Worm (Caenorhabditis elegans) whole organism, late embryonic: ENCODE results near the gene drr-2.

ENCODE experiments used
- C08G9.2 ChIP-seq: sonication (generic microtip); optimal IDR thresholded peaks from 2 replicates; lab custom pipeline; 2016; ENCODE audit warnings: mild to moderate bottlenecking, missing genetic modification characterization, moderate library complexity, missing compliant biosample characterization
- F13H6.1 ChIP-seq: sonication (generic microtip); optimal IDR thresholded peaks from 2 replicates; lab custom pipeline; 2016; ENCODE audit warnings: missing genetic modification characterization, missing compliant biosample characterization
- K09A11.1 ChIP-seq: sonication (generic microtip); optimal IDR thresholded peaks from 2 replicates; lab custom pipeline; 2017; ENCODE audit warnings: antibody characterized with exemption, mild to moderate bottlenecking, missing genetic modification characterization, missing compliant biosample characterization; ENCODE audit not compliant: insufficient read depth
- ahr-1 ChIP-seq: sonication (generic microtip); optimal IDR thresholded peaks from 2 replicates; lab custom pipeline; 2016; ENCODE audit warnings: missing genetic modification characterization, missing compliant biosample characterization
- ceh-18 ChIP-seq: sonication (generic microtip); optimal IDR thresholded peaks from 2 replicates; lab custom pipeline; 2016; ENCODE audit warnings: missing genetic modification characterization, missing compliant biosample characterization
- ceh-2 ChIP-seq: sonication (generic microtip); optimal IDR thresholded peaks from 2 replicates; lab custom pipeline; 2016; ENCODE audit warnings: missing genotype, missing genetic modification characterization, missing compliant biosample characterization
- ceh-34 ChIP-seq: sonication (generic microtip); optimal IDR thresholded peaks from 2 replicates; lab custom pipeline; 2016; ENCODE audit warnings: mild to moderate bottlenecking, missing genetic modification characterization, missing compliant biosample characterization
- ceh-45 ChIP-seq: fragments of 200-800 bp; sonication (Bioruptor generic); IDR thresholded peaks from 2 replicates; pipeline ENCODE4 v1.3.6; 2022; ENCODE audit warnings: missing genetic modification reagents, missing genetic modification characterization, missing compliant biosample characterization
- ceh-6 ChIP-seq: fragments of 200-800 bp; sonication (Bioruptor generic); optimal IDR thresholded peaks from 2 replicates; lab custom pipeline; 2018; ENCODE audit warnings: mild to moderate bottlenecking, missing genetic modification characterization, missing compliant biosample characterization
- che-1 ChIP-seq: sonication (generic microtip); optimal IDR thresholded peaks from 2 replicates; lab custom pipeline; 2016; ENCODE audit warnings: mild to moderate bottlenecking, missing genetic modification characterization, missing compliant biosample characterization
- dve-1 ChIP-seq: sonication (generic microtip); optimal IDR thresholded peaks from 2 replicates; lab custom pipeline; 2017; ENCODE audit warnings: antibody characterized with exemption, mild to moderate bottlenecking, missing genetic modification characterization, missing compliant biosample characterization
- elt-2 ChIP-seq: sonication (generic microtip); optimal IDR thresholded peaks from 2 replicates; lab custom pipeline; 2016; ENCODE audit warnings: missing genetic modification reagents, missing genetic modification characterization, missing compliant biosample characterization
- eyg-1 ChIP-seq: sonication (generic microtip); optimal IDR thresholded peaks from 2 replicates; lab custom pipeline; 2016; ENCODE audit warnings: missing genotype, missing genetic modification characterization, missing compliant biosample characterization
- fkh-10 ChIP-seq: fragments of 150-350 bp; optimal IDR thresholded peaks from 2 replicates; lab custom pipeline; 2014; ENCODE audit warnings: missing biosample characterization, missing genetic modification reagents, missing genetic modification characterization
- fkh-6 ChIP-seq: sonication (generic microtip); optimal IDR thresholded peaks from 2 replicates; lab custom pipeline; 2016; ENCODE audit warnings: missing genetic modification characterization, missing compliant biosample characterization
- hlh-13 ChIP-seq: fragments of 200-800 bp; sonication (Bioruptor generic); optimal IDR thresholded peaks from 2 replicates; lab custom pipeline; 2018; ENCODE audit warnings: mild to moderate bottlenecking, missing genetic modification characterization, missing compliant biosample characterization
- hlh-15 ChIP-seq: sonication (generic microtip); optimal IDR thresholded peaks from 2 replicates; lab custom pipeline; 2016; ENCODE audit warnings: missing genetic modification characterization, missing compliant biosample characterization
- hlh-30 ChIP-seq: sonication (generic microtip); optimal IDR thresholded peaks from 2 replicates; lab custom pipeline; 2017; ENCODE audit warnings: antibody characterized with exemption, missing genetic modification characterization, missing compliant biosample characterization; ENCODE audit not compliant: insufficient read depth
- hlh-8 ChIP-seq: sonication (generic microtip); optimal IDR thresholded peaks from 2 replicates; lab custom pipeline; 2016; ENCODE audit warnings: missing genotype, missing genetic modification characterization, missing compliant biosample characterization
- lin-11 ChIP-seq: fragments of 200-800 bp; sonication (Bioruptor generic); optimal IDR thresholded peaks from 2 replicates; lab custom pipeline; 2018; ENCODE audit warnings: mild to moderate bottlenecking, missing genetic modification characterization, missing compliant biosample characterization
- madf-2 ChIP-seq: sonication (generic microtip); optimal IDR thresholded peaks from 2 replicates; lab custom pipeline; 2017; ENCODE audit warnings: missing genetic modification characterization, missing compliant biosample characterization
- nfya-1 ChIP-seq: sonication (generic microtip); optimal IDR thresholded peaks from 2 replicates; lab custom pipeline; 2017; ENCODE audit warnings: missing genetic modification characterization, mild to moderate bottlenecking, missing compliant biosample characterization, antibody characterized with exemption, moderate library complexity
- nhr-11 ChIP-seq: fragments of 150-350 bp; optimal IDR thresholded peaks from 2 replicates; lab custom pipeline; 2014; ENCODE audit warnings: missing biosample characterization, missing genetic modification characterization
- nhr-232 ChIP-seq: sonication (generic microtip); optimal IDR thresholded peaks from 2 replicates; lab custom pipeline; 2016; ENCODE audit warnings: missing genetic modification characterization, missing compliant biosample characterization
- npax-4 ChIP-seq: sonication (generic microtip); optimal IDR thresholded peaks from 2 replicates; lab custom pipeline; 2016; ENCODE audit warnings: missing genetic modification characterization, missing compliant biosample characterization
- odd-2 ChIP-seq: sonication (generic microtip); optimal IDR thresholded peaks from 2 replicates; lab custom pipeline; 2017; ENCODE audit warnings: antibody characterized with exemption, mild to moderate bottlenecking, missing genetic modification characterization, missing compliant biosample characterization
- pat-9 ChIP-seq: fragments of 200-800 bp; sonication (Bioruptor generic); optimal IDR thresholded peaks from 2 replicates; lab custom pipeline; 2018; ENCODE audit warnings: mild to moderate bottlenecking, missing genetic modification characterization, moderate library complexity, missing compliant biosample characterization
- pax-1 ChIP-seq: fragments of 150-350 bp; optimal IDR thresholded peaks from 2 replicates; lab custom pipeline; 2014; ENCODE audit warnings: missing biosample characterization, missing genetic modification characterization
- pha-4 ChIP-seq: fragments of 150-350 bp; optimal IDR thresholded peaks from 2 replicates; lab custom pipeline; 2018; ENCODE audit warnings: missing biosample characterization, missing genetic modification reagents, missing genetic modification characterization
- pqm-1 ChIP-seq: sonication (generic microtip); optimal IDR thresholded peaks from 2 replicates; lab custom pipeline; 2016; ENCODE audit warnings: missing genetic modification characterization, missing compliant biosample characterization
- rnt-1 ChIP-seq: sonication (generic microtip); optimal IDR thresholded peaks from 2 replicates; lab custom pipeline; 2016; ENCODE audit warnings: missing genetic modification characterization, missing compliant biosample characterization
- sdc-2 ChIP-seq: sonication (generic microtip); optimal IDR thresholded peaks from 2 replicates; lab custom pipeline; 2016; ENCODE audit warnings: missing genotype, missing genetic modification characterization, missing compliant biosample characterization
- sox-2 ChIP-seq: fragments of 200-800 bp; sonication (Bioruptor generic); IDR thresholded peaks from 2 replicates; pipeline ENCODE4 v1.3.6; 2022; ENCODE audit warnings: missing genetic modification reagents, missing genetic modification characterization, missing compliant biosample characterization
- sox-4 ChIP-seq: sonication (generic microtip); optimal IDR thresholded peaks from 2 replicates; lab custom pipeline; 2017; ENCODE audit warnings: mild to moderate bottlenecking, missing genetic modification characterization, inconsistent platforms, missing compliant biosample characterization
- tbx-2 ChIP-seq: sonication (generic microtip); optimal IDR thresholded peaks from 2 replicates; lab custom pipeline; 2016; ENCODE audit warnings: missing genetic modification characterization, missing compliant biosample characterization
- unc-3 ChIP-seq, 2 experiments: fragments of 200-800 bp in 1 of 2; sonication (Bioruptor generic) in 1 of 2; sonication (generic microtip) in 1 of 2; conservative IDR thresholded peaks in 1 of 2; optimal IDR thresholded peaks in 1 of 2; 2 replicates each; pipeline versions ENCODE4 v1.3.6 to Lab custom; 2016 to 2022; ENCODE audit warnings: missing compliant biosample characterization in 2 of 2, missing genetic modification characterization in 2 of 2, missing genetic modification reagents in 1 of 2
- unc-42 ChIP-seq: sonication (generic microtip); optimal IDR thresholded peaks from 2 replicates; lab custom pipeline; 2016; ENCODE audit warnings: missing genotype, missing genetic modification characterization, missing compliant biosample characterization
- unc-55 ChIP-seq: sonication (generic microtip); optimal IDR thresholded peaks from 2 replicates; lab custom pipeline; 2017; ENCODE audit warnings: missing biosample characterization, missing genetic modification reagents, missing genetic modification characterization
- zip-5 ChIP-seq: sonication (generic microtip); optimal IDR thresholded peaks from 2 replicates; lab custom pipeline; 2016; ENCODE audit warnings: missing genetic modification characterization, missing compliant biosample characterization
- ztf-16 ChIP-seq: sonication (generic microtip); optimal IDR thresholded peaks from 2 replicates; lab custom pipeline; 2017; ENCODE audit warnings: missing genetic modification characterization, missing compliant biosample characterization

Gene drr-2

ce11 chrIII:13623014-13623413 lies 20.4 kb downstream of the drr-2 start, which contains the start of gene mlc-5 (continued):
- no peak for TF ChIP-seq fkh-10 (GFP tag; lab: Kevin White, UChicago)
- TF ChIP-seq, all 69 proteins: peak for 0

- TF ChIP-seq unc-42 (peak; percentile 28), fkh-6 (tag; lab: Kevin White, UChicago) (no peak), ceh-2 (tag; lab: Kevin White, UChicago) (no peak), nfya-1 (peak; percentile 13)
These were observed 21.1 kb downstream of the drr-2 start, which contains the start of gene hip-1 for ce11 chrIII:13622268-13622667. hip-1 (minus strand) TSS chrIII:13622492.

DNA sequence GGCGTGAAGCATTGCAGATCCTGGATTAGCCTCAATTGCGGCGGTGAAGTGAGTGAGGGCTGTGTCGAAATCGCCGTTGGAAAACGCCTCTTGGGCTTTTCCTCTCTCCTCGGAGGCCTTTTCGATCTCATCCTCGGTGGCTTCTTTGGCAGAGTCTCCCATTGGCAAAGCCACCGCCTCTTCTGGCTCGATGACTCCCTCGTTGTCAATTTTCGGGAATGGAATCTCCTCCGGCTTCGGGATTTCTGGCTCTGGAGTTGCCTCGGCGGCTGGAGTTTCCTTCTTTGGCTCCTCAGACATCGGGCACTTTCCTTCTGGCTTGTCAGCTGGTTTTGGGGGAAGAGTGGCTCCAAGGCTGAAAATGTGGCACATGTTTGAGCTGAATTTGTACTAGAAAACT lies 21.7 kb downstream of the drr-2 start:
- TF ChIP-seq lin-11 (tag; lab: Kevin White, UChicago) (no peak), che-1 (tag; lab: Kevin White, UChicago) (no peak), npax-4 (tag; lab: Kevin White, UChicago) (no peak), nhr-11 (no peak), C08G9.2 (tag; lab: Kevin White, UChicago) (no peak), tbx-2 (tag; lab: Kevin White, UChicago) (no peak), unc-3 (GFP tag; conservative IDR thresholded peaks at IDR 0.05; lab: Robert Waterston, UW) (no peak), unc-3 (tag; optimal IDR thresholded peaks at IDR 0.05; lab: Kevin White, UChicago) (no peak), K09A11.1 (tag; lab: Kevin White, UChicago) (no peak), eyg-1 (tag; lab: Kevin White, UChicago) (no peak), pqm-1 (tag; lab: Kevin White, UChicago) (no peak), pha-4 (tag; lab: Kevin White, UChicago) (no peak), sdc-2 (tag; lab: Kevin White, UChicago) (no peak), ceh-6 (GFP tag; lab: Kevin White, UChicago) (no peak), sox-4 (tag; lab: Kevin White, UChicago) (no peak), ceh-34 (no peak)

DNA sequence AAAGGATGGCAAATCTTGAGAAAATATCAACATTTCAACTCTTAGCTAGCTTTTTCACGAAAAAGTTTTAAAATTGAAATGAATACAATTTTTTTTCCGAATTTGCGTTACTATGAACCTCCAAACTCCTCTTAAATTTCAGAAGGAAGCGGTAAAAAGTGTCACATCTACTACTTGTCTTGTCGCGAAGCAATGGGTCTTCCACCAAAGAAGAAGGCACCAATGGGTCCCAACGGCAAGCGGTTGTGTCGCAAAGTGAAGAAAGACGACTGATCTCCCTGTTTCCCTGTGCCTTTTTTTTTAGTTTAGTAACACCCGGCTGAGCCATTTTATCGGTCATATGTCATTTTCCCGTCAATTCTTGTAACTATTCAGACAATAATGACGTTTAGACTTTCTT lies 22.4 kb downstream of the drr-2 start:
- TF ChIP-seq odd-2 (tag; lab: Kevin White, UChicago) (no peak), nhr-232 (tag; lab: Kevin White, UChicago) (no peak), hlh-15 (tag; lab: Kevin White, UChicago) (no peak), unc-42 (no peak), elt-2 (tag; lab: Kevin White, UChicago) (no peak), ceh-34 (no peak), sox-2 (GFP tag; lab: Robert Waterston, UW) (no peak), ahr-1 (tag; lab: Kevin White, UChicago) (no peak), dve-1 (tag; lab: Kevin White, UChicago) (no peak), pqm-1 (tag; lab: Kevin White, UChicago) (no peak), fkh-6 (tag; lab: Kevin White, UChicago) (no peak), hlh-30 (tag; lab: Kevin White, UChicago) (no peak), hlh-13 (GFP tag; lab: Kevin White, UChicago) (no peak), ceh-2 (tag; lab: Kevin White, UChicago) (no peak), madf-2 (tag; lab: Kevin White, UChicago) (no peak), ceh-45 (GFP tag; lab: Robert Waterston, UW) (no peak), pat-9 (tag; lab: Kevin White, UChicago) (no peak), pax-1 (no peak), ceh-6 (GFP tag; lab: Kevin White, UChicago) (no peak)

ce11 chrIII:13616793-13617192 lies 26.6 kb downstream of the drr-2 start, which contains the start of gene T12D8.9:
T12D8.9 (plus strand) TSS chrIII:13617104.
- TF ChIP-seq C08G9.2 (tag; lab: Kevin White, UChicago) (no peak), F13H6.1 (tag; lab: Kevin White, UChicago) (no peak), hlh-8 (peak; percentile 42), rnt-1 (peak; percentile 29), ceh-18 (peak; percentile 78), zip-5 (tag; lab: Kevin White, UChicago) (no peak), ztf-16 (tag; lab: Kevin White, UChicago) (no peak), unc-55 (GFP tag; lab: Kevin White, UChicago) (peak; percentile 16), tbx-2 (tag; lab: Kevin White, UChicago) (peak; percentile 31)
